Fruit fly (Drosophila melanogaster) whole organism, pupa: ENCODE data around the gene M6.

Experiments used
- CG10348 ChIP-seq: fragments of 200-800 bp; sonication (Bioruptor generic); IDR thresholded peaks from 2 replicates; pipeline ENCODE4 v1.3.6; 2022; ENCODE audit warnings: missing biosample characterization, missing genetic modification characterization
- CG12605 ChIP-seq: fragments of 200-800 bp; sonication (Bioruptor generic); IDR thresholded peaks from 2 replicates; pipeline ENCODE4 v1.3.6; 2022; ENCODE audit warnings: missing biosample characterization, missing genetic modification characterization
- CG13204 ChIP-seq: fragments of 200-800 bp; sonication (Bioruptor generic); optimal IDR thresholded peaks from 2 replicates; lab custom pipeline; 2018; ENCODE audit warnings: missing biosample characterization, mild to moderate bottlenecking, missing genetic modification characterization, moderate library complexity
- CG14655 ChIP-seq: fragments of 200-800 bp; sonication (Bioruptor generic); optimal IDR thresholded peaks from 3 replicates; lab custom pipeline; 2017; ENCODE audit warnings: mild to moderate bottlenecking, missing biosample characterization, missing genetic modification reagents, missing genetic modification characterization
- CG15710 ChIP-seq: fragments of 200-800 bp; sonication (Bioruptor generic); optimal IDR thresholded peaks from 2 replicates; lab custom pipeline; 2018; ENCODE audit warnings: missing biosample characterization, mild to moderate bottlenecking, missing genetic modification characterization, moderate library complexity
- CG17806 ChIP-seq: fragments of 200-800 bp; sonication (Bioruptor generic); optimal IDR thresholded peaks from 2 replicates; lab custom pipeline; 2018; ENCODE audit warnings: missing biosample characterization, mild to moderate bottlenecking, missing genetic modification characterization, moderate library complexity
- CG32121 ChIP-seq: fragments of 200-800 bp; sonication (Bioruptor generic); IDR thresholded peaks from 2 replicates; pipeline ENCODE4 v1.3.6; 2022; ENCODE audit warnings: missing biosample characterization, missing genetic modification characterization
- CG34367 ChIP-seq: fragments of 200-800 bp; sonication (Bioruptor generic); optimal IDR thresholded peaks from 2 replicates; lab custom pipeline; 2018; ENCODE audit warnings: missing biosample characterization, mild to moderate bottlenecking, missing genetic modification characterization
- CG4496 ChIP-seq: fragments of 200-800 bp; sonication (Bioruptor generic); IDR thresholded peaks from 3 replicates; pipeline ENCODE4 v1.3.6; 2022; ENCODE audit warnings: missing biosample characterization, missing genetic modification characterization
- CG8159 ChIP-seq: fragments of 200-800 bp; sonication (Bioruptor generic); optimal IDR thresholded peaks from 3 replicates; lab custom pipeline; 2018; ENCODE audit warnings: missing biosample characterization, mild to moderate bottlenecking, missing genetic modification characterization, moderate library complexity
- CG8301 ChIP-seq: fragments of 200-800 bp; sonication (Bioruptor generic); optimal IDR thresholded peaks from 2 replicates; lab custom pipeline; 2018; ENCODE audit warnings: missing biosample characterization, mild to moderate bottlenecking, missing genetic modification characterization
- CG9948 ChIP-seq: fragments of 200-800 bp; sonication (Bioruptor generic); optimal IDR thresholded peaks from 2 replicates; lab custom pipeline; 2018; ENCODE audit warnings: missing biosample characterization, mild to moderate bottlenecking, missing genetic modification characterization, moderate library complexity
- D1 ChIP-seq: fragments of 200-800 bp; sonication (Bioruptor generic); optimal IDR thresholded peaks from 2 replicates; lab custom pipeline; 2018; ENCODE audit warnings: missing biosample characterization, mild to moderate bottlenecking, missing genetic modification characterization, moderate library complexity
- EcR ChIP-seq: fragments of 200-800 bp; sonication (Bioruptor generic); optimal IDR thresholded peaks from 3 replicates; lab custom pipeline; 2019; ENCODE audit warnings: missing biosample characterization, missing genetic modification characterization, mild to moderate bottlenecking, moderate library complexity, missing genetic modification reagents
- Ets98B ChIP-seq: fragments of 200-800 bp; sonication (Bioruptor generic); IDR thresholded peaks from 2 replicates; pipeline ENCODE4 v1.3.6; 2022; ENCODE audit warnings: missing biosample characterization, missing genetic modification characterization
- Pif1A ChIP-seq: fragments of 200-800 bp; sonication (Bioruptor generic); optimal IDR thresholded peaks from 3 replicates; lab custom pipeline; 2016; ENCODE audit warnings: missing biosample characterization, missing genetic modification characterization
- Pif1B ChIP-seq: fragments of 200-800 bp; sonication (Bioruptor generic); optimal IDR thresholded peaks from 3 replicates; lab custom pipeline; 2016; ENCODE audit warnings: missing biosample characterization, missing genetic modification characterization
- Snoo ChIP-seq: fragments of 200-800 bp; sonication (Bioruptor generic); optimal IDR thresholded peaks from 3 replicates; lab custom pipeline; 2017; ENCODE audit warnings: missing biosample characterization, mild to moderate bottlenecking, missing genetic modification characterization, inconsistent platforms
- fd96Ca ChIP-seq: fragments of 200-800 bp; sonication (Bioruptor generic); IDR thresholded peaks from 3 replicates; pipeline ENCODE4 v1.3.6; 2022; ENCODE audit warnings: missing biosample characterization, missing genetic modification characterization
- gl ChIP-seq: fragments of 200-800 bp; sonication (Bioruptor generic); optimal IDR thresholded peaks from 2 replicates; lab custom pipeline; 2018; ENCODE audit warnings: missing biosample characterization, mild to moderate bottlenecking, missing genetic modification characterization
- rn ChIP-seq: fragments of 200-800 bp; sonication (Bioruptor generic); IDR thresholded peaks from 2 replicates; pipeline ENCODE4 v1.3.6; 2022; ENCODE audit warnings: missing biosample characterization, missing genetic modification characterization

Gene M6

DNA sequence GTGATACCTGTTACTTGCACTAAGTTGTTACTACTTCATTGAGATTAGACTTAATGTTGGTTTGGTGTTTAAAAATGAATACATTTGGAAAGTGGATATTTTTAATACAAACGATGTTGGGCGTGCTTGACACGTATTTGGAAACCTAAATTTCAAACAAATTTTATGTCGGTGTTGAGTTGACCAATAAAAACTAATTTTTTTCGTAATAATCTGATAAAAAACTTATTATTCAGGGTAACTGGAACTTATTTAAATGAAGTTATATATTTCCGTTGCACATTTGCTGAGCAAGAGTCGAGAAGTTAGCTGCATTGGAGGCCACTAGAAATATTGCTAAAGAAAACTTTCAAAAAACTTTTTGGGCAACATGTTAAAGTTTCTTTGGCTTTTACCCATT lies 34.4 kb downstream of the M6 start, which contains the start of gene CG33290:
TSS of gene CG33290 (plus strand) at position 301 of the 400 bp plus-strand sequence.
- TF ChIP-seq CG8301 (tag; lab: Kevin White, UChicago) (no peak), CG34367 (tag; lab: Kevin White, UChicago) (no peak), CG13204 (no peak), D1 (tag; lab: Kevin White, UChicago) (no peak), CG15710 (tag; lab: Kevin White, UChicago) (no peak), CG14655 (no peak), Ets98B (GFP tag; lab: Robert Waterston, UW) (no peak), CG9948 (tag; lab: Kevin White, UChicago) (no peak), EcR (GFP tag; lab: Kevin White, UChicago) (no peak), CG4496 (GFP tag; lab: Robert Waterston, UW) (no peak), Pif1B (GFP tag; lab: Kevin White, UChicago) (no peak)
- TF ChIP-seq, all 21 proteins: peak for 0

DNA sequence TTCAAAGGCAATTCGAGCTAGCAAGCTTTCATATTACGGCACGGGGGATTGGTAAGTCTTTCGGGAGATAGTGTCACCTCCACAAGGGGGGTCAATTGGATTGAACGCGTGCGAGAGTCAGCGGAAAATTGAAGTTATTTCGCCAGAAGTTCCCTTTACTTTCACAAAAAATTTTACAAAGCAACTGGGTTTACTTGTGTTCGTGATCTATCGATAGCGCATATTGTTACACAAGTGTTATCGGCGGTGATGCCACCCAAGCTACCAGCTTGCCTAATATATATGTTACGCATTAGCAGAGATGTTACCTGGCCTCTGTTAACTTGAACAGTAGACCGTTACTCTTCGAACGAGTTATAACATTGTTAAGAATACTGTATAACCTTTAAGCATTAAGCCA lies 47.1 kb downstream of the M6 start, which contains the start of gene Wnk:
TSS of gene Wnk (minus strand) at position 177 of the 400 bp plus-strand sequence.
- TF ChIP-seq Pif1B (GFP tag; lab: Kevin White, UChicago), result no peak
- no peak for TF ChIP-seq Snoo
- no peak for TF ChIP-seq rn
- TF ChIP-seq fd96Ca, result no peak
- no peak for TF ChIP-seq CG8159 (tag; lab: Kevin White, UChicago)
- no peak for TF ChIP-seq D1 (tag; lab: Kevin White, UChicago)
- TF ChIP-seq CG10348 (GFP tag; lab: Robert Waterston, UW), result no peak
- no peak for TF ChIP-seq CG13204
- TF ChIP-seq CG9948 (tag; lab: Kevin White, UChicago), result no peak
- no peak for TF ChIP-seq CG32121 (GFP tag; lab: Robert Waterston, UW)
- no peak for TF ChIP-seq Pif1A (GFP tag; lab: Kevin White, UChicago)
- no peak for TF ChIP-seq EcR (GFP tag; lab: Kevin White, UChicago)
- TF ChIP-seq Ets98B (GFP tag; lab: Robert Waterston, UW), result no peak

DNA sequence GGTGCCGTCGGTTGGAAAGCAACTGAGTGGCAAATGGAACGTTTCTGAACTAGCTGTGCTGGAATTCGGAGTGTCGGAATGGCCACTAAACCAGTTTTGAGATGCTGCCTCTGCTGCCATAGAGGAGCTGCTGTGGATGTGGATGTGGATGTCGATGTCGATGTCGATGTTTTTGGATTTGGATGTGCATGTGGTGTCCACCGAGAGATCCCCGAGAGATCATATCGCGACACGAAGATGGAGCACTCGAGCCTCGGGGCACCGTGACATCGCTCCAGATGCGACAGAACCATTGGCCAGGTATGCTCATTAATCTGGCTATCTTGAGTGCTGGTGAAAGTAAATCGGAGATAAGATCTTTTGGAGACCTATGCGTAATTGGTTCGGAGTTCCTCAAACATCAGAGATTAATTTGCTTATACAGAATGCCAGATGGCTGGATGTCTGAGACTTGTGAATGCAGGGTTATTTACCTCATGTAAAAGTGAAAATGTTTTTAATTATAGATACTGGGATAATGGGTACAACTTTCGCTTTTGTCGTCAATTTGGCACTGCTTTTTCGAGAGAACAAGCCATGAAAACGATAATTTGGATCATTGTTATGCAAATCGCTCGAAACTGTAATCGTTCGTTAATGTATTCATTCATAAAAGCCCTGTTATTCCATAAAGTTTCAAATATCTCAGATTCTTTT lies 50.7 kb downstream of the M6 start, which contains the start of gene CG7173:
TSS of gene CG7173 (minus strand) at position 51 of the 696 bp plus-strand sequence.
- TF ChIP-seq CG32121 (GFP tag; lab: Robert Waterston, UW) (no peak), CG12605 (no peak), CG14655 (no peak), Ets98B (GFP tag; lab: Robert Waterston, UW) (no peak), gl (tag; lab: Kevin White, UChicago) (no peak), CG4496 (GFP tag; lab: Robert Waterston, UW) (no peak; the same call in 1 of the 3 replicates), Snoo (no peak), D1 (tag; lab: Kevin White, UChicago) (no peak), CG17806 (no peak), Pif1A (GFP tag; lab: Kevin White, UChicago) (no peak)
- TF ChIP-seq, all 21 proteins: peak for 0

DNA sequence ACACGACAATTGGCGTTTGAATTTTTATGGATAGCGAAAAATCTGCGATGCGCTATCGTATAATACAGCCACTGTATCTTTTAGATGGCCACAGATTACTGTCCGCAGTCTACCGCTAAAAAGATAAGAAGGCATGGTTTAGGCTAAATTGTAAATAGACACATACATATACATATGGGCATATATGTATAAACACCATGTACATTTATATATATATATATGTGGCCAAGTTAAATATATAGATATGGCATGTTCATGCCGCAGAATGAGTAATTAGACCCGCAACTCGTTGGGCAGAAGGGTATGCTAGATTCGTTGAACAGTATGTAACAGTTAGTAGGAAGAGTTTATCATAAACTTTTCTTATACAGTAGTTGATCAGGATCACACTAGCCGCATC lies 54.4 kb downstream of the M6 start, which contains the start of gene CapaR:
TSS of gene CapaR (minus strand) at position 101 of the 400 bp plus-strand sequence.
- TF ChIP-seq Ets98B (GFP tag; lab: Robert Waterston, UW) (no peak), fd96Ca (no peak), rn (no peak), CG9948 (tag; lab: Kevin White, UChicago) (no peak), D1 (tag; lab: Kevin White, UChicago) (no peak), CG12605 (no peak), EcR (GFP tag; lab: Kevin White, UChicago) (no peak), CG8159 (tag; lab: Kevin White, UChicago) (no peak), Pif1A (GFP tag; lab: Kevin White, UChicago) (no peak), gl (tag; lab: Kevin White, UChicago) (no peak), CG4496 (GFP tag; lab: Robert Waterston, UW) (no peak), CG13204 (no peak), CG17806 (no peak), CG34367 (tag; lab: Kevin White, UChicago) (no peak), CG10348 (GFP tag; lab: Robert Waterston, UW) (no peak), Pif1B (GFP tag; lab: Kevin White, UChicago) (no peak), CG8301 (tag; lab: Kevin White, UChicago) (no peak), Snoo (no peak), CG14655 (no peak)
